Worm (Caenorhabditis elegans) whole organism, mixed stage, embryonic: Measurements from ENCODE around the gene F59A7.14.

Experiments used
- blmp-1 ChIP-seq: fragments of 150-350 bp; optimal IDR thresholded peaks from 2 replicates; lab custom pipeline; 2014; ENCODE audit warnings: missing biosample characterization, missing genetic modification characterization
- ceh-39 ChIP-seq: fragments of 150-350 bp; optimal IDR thresholded peaks from 2 replicates; lab custom pipeline; 2014; ENCODE audit warnings: missing biosample characterization, missing genetic modification characterization
- elt-1 ChIP-seq: sonication (generic microtip); optimal IDR thresholded peaks from 2 replicates; lab custom pipeline; 2017; ENCODE audit warnings: missing genetic modification characterization, mild to moderate bottlenecking, missing compliant biosample characterization, antibody characterized with exemption, moderate library complexity, borderline replicate concordance; ENCODE audit not compliant: insufficient read depth
- lin-13 ChIP-seq: fragments of 150-350 bp; optimal IDR thresholded peaks from 2 replicates; lab custom pipeline; 2014; ENCODE audit warnings: missing biosample characterization, missing genetic modification characterization
- lsy-2 ChIP-seq: fragments of 150-350 bp; optimal IDR thresholded peaks from 2 replicates; lab custom pipeline; 2014; ENCODE audit warnings: missing biosample characterization, missing genetic modification characterization
- mab-5 ChIP-seq: fragments of 150-350 bp; optimal IDR thresholded peaks from 2 replicates; lab custom pipeline; 2014; ENCODE audit warnings: missing biosample characterization, missing genetic modification characterization
- mls-2 ChIP-seq: sonication (generic microtip); optimal IDR thresholded peaks from 2 replicates; lab custom pipeline; 2016; ENCODE audit warnings: mild to moderate bottlenecking, missing genetic modification characterization, moderate library complexity, missing compliant biosample characterization
- nhr-2 ChIP-seq: fragments of 150-350 bp; optimal IDR thresholded peaks from 2 replicates; lab custom pipeline; 2014; ENCODE audit warnings: missing biosample characterization, missing genetic modification characterization
- nhr-237 ChIP-seq: fragments of 150-350 bp; optimal IDR thresholded peaks from 2 replicates; lab custom pipeline; 2014; ENCODE audit warnings: missing biosample characterization, missing genetic modification characterization
- nhr-28 ChIP-seq: fragments of 150-350 bp; optimal IDR thresholded peaks from 2 replicates; lab custom pipeline; 2014; ENCODE audit warnings: missing biosample characterization, missing genetic modification characterization
- pha-4 ChIP-seq: fragments of 150-350 bp; optimal IDR thresholded peaks from 2 replicates; lab custom pipeline; 2018; ENCODE audit warnings: missing biosample characterization, missing genetic modification reagents, missing genetic modification characterization
- snpc-4 ChIP-seq: fragments of 150-350 bp; optimal IDR thresholded peaks from 2 replicates; lab custom pipeline; 2014; ENCODE audit warnings: missing biosample characterization, missing genetic modification characterization
- sptf-1 ChIP-seq: sonication (generic microtip); optimal IDR thresholded peaks from 2 replicates; lab custom pipeline; 2017; ENCODE audit warnings: mild to moderate bottlenecking, missing genetic modification characterization, moderate library complexity, missing compliant biosample characterization
- ztf-11 ChIP-seq: fragments of 150-350 bp; optimal IDR thresholded peaks from 2 replicates; lab custom pipeline; 2014; ENCODE audit warnings: missing biosample characterization, missing genetic modification characterization

DNA sequence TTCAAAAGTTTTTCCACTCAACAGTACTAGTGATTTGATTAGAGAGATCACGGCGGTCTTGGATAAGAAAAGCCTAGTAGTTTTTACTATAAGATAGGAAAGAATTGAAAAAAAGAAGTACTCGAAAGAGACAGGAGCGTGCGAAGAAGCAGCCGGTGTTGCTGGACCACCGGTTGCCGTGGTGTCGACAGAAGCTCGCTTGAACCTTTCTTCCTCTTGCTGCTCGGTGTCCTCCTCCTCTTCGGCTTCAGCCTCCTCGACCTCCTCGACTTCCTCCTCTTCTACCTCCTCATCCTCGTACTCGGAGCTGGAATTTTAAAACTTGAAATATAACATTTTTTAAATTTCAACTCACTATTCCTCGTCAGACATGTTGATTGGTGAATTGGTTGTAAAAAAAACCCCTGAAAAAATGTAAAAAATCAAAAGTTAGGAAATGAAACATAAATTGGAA lies 26.2 kb upstream of the F59A7.14 start, which contains the start of gene tnt-4:
- TF ChIP-seq pha-4 (tag; lab: Kevin White, UChicago), result no peak
- no peak for TF ChIP-seq elt-1 (tag; lab: Kevin White, UChicago)
- no peak for TF ChIP-seq sptf-1 (tag; lab: Kevin White, UChicago)
- no peak for TF ChIP-seq nhr-237 (tag; lab: Kevin White, UChicago)
- no peak for TF ChIP-seq lin-13
- no peak for TF ChIP-seq lsy-2 (tag; lab: Kevin White, UChicago)
- TF ChIP-seq blmp-1 (tag; lab: Kevin White, UChicago), result no peak
- TF ChIP-seq snpc-4 (tag; lab: Kevin White, UChicago), result no peak
- no peak for TF ChIP-seq nhr-2 (tag; lab: Kevin White, UChicago)
- TF ChIP-seq nhr-28 (tag; lab: Kevin White, UChicago), result no peak
- TF ChIP-seq mls-2 (tag; lab: Kevin White, UChicago), result no peak
- no peak for TF ChIP-seq ceh-39 (tag; lab: Kevin White, UChicago)
- no peak for TF ChIP-seq ztf-11 (tag; lab: Kevin White, UChicago)
- no peak for TF ChIP-seq mab-5 (tag; lab: Kevin White, UChicago)
